Worm (Caenorhabditis elegans) whole organism, L1 larva: ENCODE results near the gene F19C6.3.
A peak's percentile ranks its signal among the peaks of the same experiment; 100 is the strongest.

Source experiments
- C16A3.4 ChIP-seq: fragments of 150-350 bp; optimal IDR thresholded peaks from 2 replicates; lab custom pipeline; 2014; ENCODE audit warnings: missing biosample characterization, missing genetic modification characterization
- aha-1 ChIP-seq: fragments of 150-350 bp; optimal IDR thresholded peaks from 2 replicates; lab custom pipeline; 2014; ENCODE audit warnings: missing biosample characterization, missing genetic modification characterization
- blmp-1 ChIP-seq: fragments of 150-350 bp; optimal IDR thresholded peaks from 2 replicates; lab custom pipeline; 2014; ENCODE audit warnings: missing biosample characterization, missing genetic modification characterization
- ceh-63 ChIP-seq: fragments of 200-800 bp; sonication (Bioruptor generic); optimal IDR thresholded peaks from 2 replicates; lab custom pipeline; 2018; ENCODE audit warnings: mild to moderate bottlenecking, missing genetic modification characterization, missing compliant biosample characterization
- ceh-82 ChIP-seq, 3 experiments: fragments of 150-350 bp in 1 of 3; sonication (generic microtip) in 2 of 3; optimal IDR thresholded peaks; 2 replicates each; lab custom pipeline; 2014 to 2017; ENCODE audit warnings: missing biosample characterization in 3 of 3, missing genetic modification characterization in 3 of 3
- ceh-90 ChIP-seq: sonication (generic microtip); optimal IDR thresholded peaks from 2 replicates; lab custom pipeline; 2016; ENCODE audit warnings: missing genetic modification characterization, missing compliant biosample characterization
- dpl-1 ChIP-seq, 3 experiments: fragments of 150-350 bp in 2 of 3; sonication (generic microtip) in 1 of 3; optimal IDR thresholded peaks; 2 replicates each; lab custom pipeline; 2014 to 2017; ENCODE audit warnings: missing biosample characterization in 3 of 3, missing genetic modification characterization in 3 of 3, missing genetic modification reagents in 3 of 3
- dsc-1 ChIP-seq: sonication (generic microtip); optimal IDR thresholded peaks from 2 replicates; lab custom pipeline; 2016; ENCODE audit warnings: mild to moderate bottlenecking, missing genetic modification characterization, missing compliant biosample characterization
- efl-1 ChIP-seq, 4 experiments: fragments of 150-350 bp; optimal IDR thresholded peaks in 3 of 4; peaks in 1 of 4; 1 replicate in 1 of 4; 2 replicates in 3 of 4; lab custom pipeline; 2014; ENCODE audit warnings: missing biosample characterization in 2 of 4, missing genetic modification characterization in 2 of 4, missing genetic modification reagents in 2 of 4
- ets-5 ChIP-seq: fragments of 200-800 bp; sonication (Bioruptor generic); IDR thresholded peaks from 2 replicates; pipeline ENCODE4 v1.3.6; 2022; ENCODE audit warnings: missing genetic modification characterization, missing compliant biosample characterization
- fkh-10 ChIP-seq: sonication (generic microtip); optimal IDR thresholded peaks from 2 replicates; lab custom pipeline; 2017; ENCODE audit warnings: missing biosample characterization, missing genetic modification reagents, missing genetic modification characterization
- fkh-4 ChIP-seq: sonication (generic microtip); optimal IDR thresholded peaks from 2 replicates; lab custom pipeline; 2016; ENCODE audit warnings: missing compliant biosample characterization, missing genetic modification characterization, borderline replicate concordance
- hpl-2 ChIP-seq: fragments of 150-350 bp; optimal IDR thresholded peaks from 2 replicates; lab custom pipeline; 2014; ENCODE audit warnings: missing biosample characterization, missing genetic modification reagents, missing genetic modification characterization
- isw-1 ChIP-seq: fragments of 200-800 bp; sonication (Bioruptor generic); IDR thresholded peaks from 2 replicates; pipeline ENCODE4 v1.3.6; 2022; ENCODE audit warnings: missing genetic modification characterization, missing compliant biosample characterization
- lin-14 ChIP-seq: fragments of 200-800 bp; sonication (Bioruptor generic); optimal IDR thresholded peaks from 2 replicates; lab custom pipeline; 2018; ENCODE audit warnings: mild to moderate bottlenecking, missing genetic modification characterization, moderate library complexity, missing compliant biosample characterization
- lin-15B ChIP-seq: fragments of 150-350 bp; sonication (generic microtip); optimal IDR thresholded peaks from 3 replicates; lab custom pipeline; 2014; ENCODE audit warnings: missing biosample characterization, missing genetic modification characterization
- lir-3 ChIP-seq: sonication (generic microtip); optimal IDR thresholded peaks from 2 replicates; lab custom pipeline; 2016; ENCODE audit warnings: mild to moderate bottlenecking, missing genetic modification characterization, moderate library complexity, missing compliant biosample characterization; ENCODE audit not compliant: poor library complexity
- mdl-1 ChIP-seq, 2 experiments: fragments of 150-350 bp; optimal IDR thresholded peaks; 2 replicates each; lab custom pipeline; 2014 to 2017; ENCODE audit warnings: missing biosample characterization in 2 of 2, missing genetic modification characterization in 2 of 2, inconsistent platforms in 1 of 2
- mep-1 ChIP-seq: fragments of 150-350 bp; optimal IDR thresholded peaks from 2 replicates; lab custom pipeline; 2014; ENCODE audit warnings: missing biosample characterization, missing genetic modification characterization
- nhr-11 ChIP-seq: fragments of 150-350 bp; optimal IDR thresholded peaks from 2 replicates; lab custom pipeline; 2014; ENCODE audit warnings: missing biosample characterization, missing genetic modification characterization
- nhr-20 ChIP-seq: sonication (generic microtip); optimal IDR thresholded peaks from 2 replicates; lab custom pipeline; 2016; ENCODE audit warnings: mild to moderate bottlenecking, missing genetic modification characterization, missing compliant biosample characterization
- nhr-237 ChIP-seq: fragments of 150-350 bp; optimal IDR thresholded peaks from 2 replicates; lab custom pipeline; 2014; ENCODE audit warnings: missing biosample characterization, missing genetic modification characterization
- nhr-28 ChIP-seq: fragments of 150-350 bp; optimal IDR thresholded peaks from 2 replicates; lab custom pipeline; 2014; ENCODE audit warnings: missing biosample characterization, missing genetic modification characterization
- nhr-77 ChIP-seq: fragments of 150-350 bp; optimal IDR thresholded peaks from 2 replicates; lab custom pipeline; 2014; ENCODE audit warnings: missing biosample characterization, missing genetic modification characterization
- nhr-90 ChIP-seq: sonication (generic microtip); optimal IDR thresholded peaks from 2 replicates; lab custom pipeline; 2016; ENCODE audit warnings: mild to moderate bottlenecking, missing genetic modification characterization, missing compliant biosample characterization; ENCODE audit not compliant: poor library complexity
- pag-3 ChIP-seq: sonication (generic microtip); optimal IDR thresholded peaks from 2 replicates; lab custom pipeline; 2017; ENCODE audit warnings: missing genetic modification characterization, mild to moderate bottlenecking, missing compliant biosample characterization, antibody characterized with exemption, borderline replicate concordance; ENCODE audit not compliant: insufficient read depth
- pqm-1 ChIP-seq: sonication (generic microtip); optimal IDR thresholded peaks from 3 replicates; lab custom pipeline; 2017; ENCODE audit warnings: missing biosample characterization, missing genetic modification characterization
- rnt-1 ChIP-seq: sonication (generic microtip); optimal IDR thresholded peaks from 2 replicates; lab custom pipeline; 2016; ENCODE audit warnings: mild to moderate bottlenecking, missing genetic modification characterization, moderate library complexity, missing compliant biosample characterization
- skn-1 ChIP-seq: fragments of 150-350 bp; optimal IDR thresholded peaks from 2 replicates; lab custom pipeline; 2014; ENCODE audit warnings: missing biosample characterization, missing genetic modification characterization
- snpc-4 ChIP-seq: fragments of 150-350 bp; optimal IDR thresholded peaks from 2 replicates; lab custom pipeline; 2014; ENCODE audit warnings: missing biosample characterization, missing genetic modification characterization
- sox-4 ChIP-seq: sonication (generic microtip); optimal IDR thresholded peaks from 2 replicates; lab custom pipeline; 2016; ENCODE audit warnings: missing genetic modification characterization, missing compliant biosample characterization
- sup-37 ChIP-seq: fragments of 200-800 bp; sonication (Bioruptor generic); optimal IDR thresholded peaks from 2 replicates; lab custom pipeline; 2018; ENCODE audit warnings: mild to moderate bottlenecking, missing genetic modification characterization, missing compliant biosample characterization
- swsn-7 ChIP-seq: sonication (generic microtip); optimal IDR thresholded peaks from 2 replicates; lab custom pipeline; 2016; ENCODE audit warnings: missing genetic modification characterization, missing compliant biosample characterization
- tlp-1 ChIP-seq: fragments of 150-350 bp; optimal IDR thresholded peaks from 2 replicates; lab custom pipeline; 2014; ENCODE audit warnings: missing biosample characterization, missing genetic modification characterization
- unc-62 ChIP-seq: fragments of 150-350 bp; optimal IDR thresholded peaks from 2 replicates; lab custom pipeline; 2014; ENCODE audit warnings: missing biosample characterization, missing genetic modification reagents, missing genetic modification characterization
- xbp-1 ChIP-seq: sonication (generic microtip); optimal IDR thresholded peaks from 2 replicates; lab custom pipeline; 2016; ENCODE audit warnings: missing genetic modification characterization, missing compliant biosample characterization

F19C6.3 gene

ce11 chrX:10026347-10026746, 17.8 kb upstream of the F19C6.3 start (continued):
- TF ChIP-seq efl-1 (optimal IDR thresholded peaks at IDR 0.05; lab: Kevin White, UChicago) (peak; percentile 18 to 42), efl-1 (GFP tag; optimal IDR thresholded peaks at IDR 0.05 in 1 of 2; lab: Kevin White, UChicago) (peak in 1 of 2 experiments; percentile 81)

- TF ChIP-seq lin-14 (peak; percentile 25), fkh-10 (GFP tag; lab: Kevin White, UChicago) (no peak), rnt-1 (peak; percentile 5), nhr-28 (tag; lab: Kevin White, UChicago) (no peak), dsc-1 (tag; lab: Kevin White, UChicago) (no peak)
- TF ChIP-seq, all 84 proteins: peak for 2
Measured at ce11 chrX:10022016-10022415, 13.5 kb upstream of the F19C6.3 start, which contains the start of gene F42G10.1. Gene F42G10.1 (minus strand): TSS chrX:10022166.

DNA sequence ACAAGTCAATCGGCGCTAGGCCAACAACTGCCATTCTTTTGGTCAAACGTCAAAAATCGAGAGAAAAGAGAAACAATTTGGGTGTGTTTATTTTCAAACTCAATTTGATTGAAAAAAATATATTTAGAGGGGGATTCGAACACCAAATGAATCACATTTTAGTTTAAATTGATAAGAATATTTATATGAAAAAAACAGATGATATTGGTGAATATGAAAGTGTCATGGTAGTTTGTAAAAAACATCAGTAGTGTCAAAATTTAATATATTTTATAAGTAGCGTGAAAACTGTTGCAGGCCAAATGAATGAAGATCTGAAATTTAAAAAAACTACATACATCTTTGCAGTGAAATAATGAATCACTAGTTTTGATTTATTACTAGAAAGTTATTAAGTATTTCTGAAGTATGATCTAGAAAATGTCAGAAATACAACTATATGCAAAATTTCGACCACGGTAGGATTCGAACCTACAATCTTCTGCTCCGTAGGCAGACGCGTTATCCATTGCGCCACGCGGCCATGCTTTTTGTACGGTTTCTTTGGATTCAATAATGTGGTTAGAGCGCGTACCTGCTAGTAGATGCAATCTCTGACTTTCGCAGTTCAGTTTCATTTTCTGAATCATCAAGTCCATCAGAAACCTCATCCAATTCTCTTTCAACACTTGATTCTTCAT, 9.6 kb upstream of the F19C6.3 start, which contains the start of gene F19C6.4:
Gene F19C6.4 (minus strand): TSS at position 51 of the 680 bp plus-strand sequence.
- TF ChIP-seq sox-4 (tag; lab: Kevin White, UChicago) = no peak
- no peak for TF ChIP-seq pag-3 (tag; lab: Kevin White, UChicago)
- no peak for TF ChIP-seq fkh-10 (GFP tag; lab: Kevin White, UChicago)
- TF ChIP-seq pqm-1 (tag; lab: Kevin White, UChicago) = no peak
- TF ChIP-seq ceh-82 (tag; optimal IDR thresholded peaks at IDR 0.05; lab: Kevin White, UChicago) = no peak
- no peak for TF ChIP-seq lir-3 (tag; lab: Kevin White, UChicago)
- TF ChIP-seq swsn-7 (tag; lab: Kevin White, UChicago) = no peak
- no peak for TF ChIP-seq C16A3.4 (tag; lab: Kevin White, UChicago)
- no peak for TF ChIP-seq dpl-1 (GFP tag; optimal IDR thresholded peaks at IDR 0.05; lab: Kevin White, UChicago)
- no peak for TF ChIP-seq isw-1 (GFP tag; lab: Robert Waterston, UW)
- TF ChIP-seq ceh-90 (tag; lab: Kevin White, UChicago) = no peak
- no peak for TF ChIP-seq nhr-77 (tag; lab: Kevin White, UChicago)
- TF ChIP-seq snpc-4 (tag; lab: Kevin White, UChicago) = no peak
- TF ChIP-seq ets-5 (GFP tag; lab: Robert Waterston, UW) = no peak
- TF ChIP-seq mep-1 (tag; lab: Kevin White, UChicago) = no peak
- TF ChIP-seq aha-1 = no peak
- TF ChIP-seq hpl-2 = no peak
- TF ChIP-seq xbp-1 = no peak

ce11 chrX:10009985-10010384, 1.4 kb upstream of the F19C6.3 start:
- TF ChIP-seq ceh-82 (tag; optimal IDR thresholded peaks at IDR 0.05; lab: Kevin White, UChicago) (no peak), fkh-10 (GFP tag; lab: Kevin White, UChicago) (peak; percentile 73), sup-37 (GFP tag; lab: Kevin White, UChicago) (no peak), ceh-90 (tag; lab: Kevin White, UChicago) (no peak), lin-14 (no peak), tlp-1 (tag; lab: Kevin White, UChicago) (no peak)
- TF ChIP-seq, all 84 proteins: peak for 1

DNA sequence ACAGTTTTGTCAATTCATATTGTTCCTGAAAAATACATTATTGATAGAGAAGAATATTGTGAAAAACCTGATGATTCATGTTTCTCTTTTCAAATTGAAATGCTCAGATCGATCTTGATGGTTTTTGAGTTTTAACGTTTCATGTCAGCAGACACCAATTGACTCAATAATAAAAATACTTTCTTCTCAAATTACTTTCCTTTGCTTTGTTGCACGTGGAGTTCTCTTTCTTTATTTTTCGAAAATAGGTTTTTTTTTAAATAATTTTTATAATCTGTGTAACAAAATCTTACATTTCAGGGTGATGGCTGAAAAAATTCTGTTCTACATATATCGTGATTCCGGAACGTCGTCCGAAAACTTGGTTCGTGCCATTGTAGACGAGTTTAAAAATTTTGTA, 7.9 kb downstream of the F19C6.3 start, which contains the start of gene F19C6.2:
Gene F19C6.2 (plus strand): TSS at position 301 of the 400 bp plus-strand sequence.
- TF ChIP-seq fkh-4 (tag; lab: Kevin White, UChicago) (no peak), skn-1 (tag; lab: Kevin White, UChicago) (no peak), unc-62 (GFP tag; lab: Kevin White, UChicago) (no peak), pqm-1 (tag; lab: Kevin White, UChicago) (no peak), hpl-2 (no peak), mdl-1 (tag; optimal IDR thresholded peaks at IDR 0.05; lab: Kevin White, UChicago) (no peak), nhr-20 (no peak), ceh-63 (GFP tag; lab: Kevin White, UChicago) (no peak), nhr-11 (tag; lab: Kevin White, UChicago) (no peak), ets-5 (GFP tag; lab: Robert Waterston, UW) (no peak), blmp-1 (tag; lab: Kevin White, UChicago) (no peak), nhr-237 (no peak), lin-15B (tag; lab: Kevin White, UChicago) (no peak), nhr-90 (no peak), rnt-1 (no peak), swsn-7 (tag; lab: Kevin White, UChicago) (no peak)
